Worm (Caenorhabditis elegans): Measurements from ENCODE around the gene C30B5.17.

The C30B5.17 gene

ce11 chrII:6245199-6245702, 42.4 kb upstream of the C30B5.17 start, which contains the start of gene blos-4:
blos-4 (plus strand) TSS chrII:6245249.
- TF ChIP-seq gmeb-1 (tag; optimal IDR thresholded peaks at IDR 0.05) = peak; percentile 50
- no peak for TF ChIP-seq nhr-77 (tag; optimal IDR thresholded peaks at IDR 0.05)
- no peak for TF ChIP-seq ztf-11 (tag; optimal IDR thresholded peaks at IDR 0.05)
- no peak for TF ChIP-seq lin-13 (GFP tag; optimal IDR thresholded peaks at IDR 0.05)
- no peak for TF ChIP-seq blmp-1 (tag; optimal IDR thresholded peaks at IDR 0.05; ENCODE audit: insufficient read depth)
- TF ChIP-seq unc-62 (GFP tag; optimal IDR thresholded peaks at IDR 0.05) = no peak
- no peak for TF ChIP-seq Y55F3AM.14 (GFP tag; optimal IDR thresholded peaks at IDR 0.05)
- TF ChIP-seq sem-4 (tag; optimal IDR thresholded peaks at IDR 0.05) = no peak
- no peak for TF ChIP-seq nhr-11 (tag; optimal IDR thresholded peaks at IDR 0.05)

- no peak for TF ChIP-seq ZK546.5 (tag; optimal IDR thresholded peaks at IDR 0.05)
- TF ChIP-seq C34F6.9 (tag; optimal IDR thresholded peaks at IDR 0.05) = no peak
- peak; percentile 89 for TF ChIP-seq fos-1 (tag; optimal IDR thresholded peaks at IDR 0.05)
- TF ChIP-seq aly-2 (tag; optimal IDR thresholded peaks at IDR 0.05) = no peak
Observed at ce11 chrII:6244171-6244570, 41.4 kb upstream of the C30B5.17 start, which contains the start of gene tat-4. tat-4 (minus strand) TSS chrII:6244287.

- TF ChIP-seq dmd-4 (tag; optimal IDR thresholded peaks at IDR 0.05) (no peak), fos-1 (tag; optimal IDR thresholded peaks at IDR 0.05) (no peak), nhr-77 (tag; optimal IDR thresholded peaks at IDR 0.05) (no peak)
Observed at ce11 chrII:6241758-6242157, 38.9 kb upstream of the C30B5.17 start, which contains the start of gene T24H7.8. T24H7.8 (plus strand) TSS chrII:6242058.

ce11 chrII:6236093-6236945, 33.5 kb upstream of the C30B5.17 start:
- peak; percentile 46 for TF ChIP-seq F13H6.1 (tag; optimal IDR thresholded peaks at IDR 0.05)
- no peak for TF ChIP-seq nhr-23 (tag; optimal IDR thresholded peaks at IDR 0.05)
- TF ChIP-seq nhr-11 (tag; optimal IDR thresholded peaks at IDR 0.05) = no peak
- peak; percentile 4 for TF ChIP-seq nhr-25 (tag; optimal IDR thresholded peaks at IDR 0.05)
- peak; percentile 21 for TF ChIP-seq nhr-129 (tag; optimal IDR thresholded peaks at IDR 0.05)
- no peak for TF ChIP-seq lsy-2 (tag; optimal IDR thresholded peaks at IDR 0.05)

- TF ChIP-seq peb-1 (tag; optimal IDR thresholded peaks at IDR 0.05) = no peak
- TF ChIP-seq fos-1 (tag; optimal IDR thresholded peaks at IDR 0.05) = peak; percentile 27
- TF ChIP-seq nhr-129 (tag; optimal IDR thresholded peaks at IDR 0.05) = no peak
- TF ChIP-seq snpc-4 (tag; optimal IDR thresholded peaks at IDR 0.05) = no peak
- no peak for TF ChIP-seq R02D3.7 (tag; optimal IDR thresholded peaks at IDR 0.05)
- no peak for TF ChIP-seq ceh-82 (tag; optimal IDR thresholded peaks at IDR 0.05)
- TF ChIP-seq ztf-11 (tag; optimal IDR thresholded peaks at IDR 0.05) = no peak
- TF ChIP-seq nhr-11 (tag; optimal IDR thresholded peaks at IDR 0.05) = no peak
- TF ChIP-seq lin-39 (tag; optimal IDR thresholded peaks at IDR 0.05) = no peak
Observed at ce11 chrII:6235432-6236092, 32.8 kb upstream of the C30B5.17 start, which contains the start of gene T24H7.9. T24H7.9 (minus strand) TSS chrII:6235505.

ce11 chrII:6230116-6230515, 27.3 kb upstream of the C30B5.17 start:
- TF ChIP-seq ztf-4 (tag; optimal IDR thresholded peaks at IDR 0.05) = no peak
- TF ChIP-seq nhr-12 (tag; optimal IDR thresholded peaks at IDR 0.05) = no peak
- TF ChIP-seq fos-1 (tag; optimal IDR thresholded peaks at IDR 0.05) = no peak
- no peak for TF ChIP-seq C34F6.9 (tag; optimal IDR thresholded peaks at IDR 0.05)
- no peak for TF ChIP-seq lin-13 (GFP tag; optimal IDR thresholded peaks at IDR 0.05)
- no peak for TF ChIP-seq nhr-21 (tag; optimal IDR thresholded peaks at IDR 0.05)
- TF ChIP-seq elt-1 (tag; optimal IDR thresholded peaks at IDR 0.05) = no peak
- no peak for TF ChIP-seq nhr-25 (tag; optimal IDR thresholded peaks at IDR 0.05)
- no peak for TF ChIP-seq snpc-4 (tag; optimal IDR thresholded peaks at IDR 0.05)
- no peak for TF ChIP-seq sma-3 (GFP tag; optimal IDR thresholded peaks at IDR 0.05)
- no peak for TF ChIP-seq nhr-77 (tag; optimal IDR thresholded peaks at IDR 0.05)
- TF ChIP-seq nhr-237 (tag; optimal IDR thresholded peaks at IDR 0.05) = no peak
- TF ChIP-seq nhr-10 (tag; optimal IDR thresholded peaks at IDR 0.05) = no peak
- no peak for TF ChIP-seq nhr-11 (tag; optimal IDR thresholded peaks at IDR 0.05)
